Worm (Caenorhabditis elegans) whole organism, L1 larva: ENCODE measurements around the gene C10C6.13.

ENCODE experiments used
- C16A3.4 ChIP-seq: fragments of 150-350 bp; optimal IDR thresholded peaks from 2 replicates; lab custom pipeline; 2014; ENCODE audit warnings: missing biosample characterization, missing genetic modification characterization
- F16B12.6 ChIP-seq: fragments of 150-350 bp; optimal IDR thresholded peaks from 2 replicates; lab custom pipeline; 2014; ENCODE audit warnings: missing biosample characterization, missing genetic modification characterization
- alr-1 ChIP-seq: fragments of 200-800 bp; sonication (Bioruptor generic); optimal IDR thresholded peaks from 2 replicates; lab custom pipeline; 2018; ENCODE audit warnings: borderline replicate concordance, mild to moderate bottlenecking, missing genetic modification characterization, missing compliant biosample characterization
- ceh-63 ChIP-seq: fragments of 200-800 bp; sonication (Bioruptor generic); optimal IDR thresholded peaks from 2 replicates; lab custom pipeline; 2018; ENCODE audit warnings: mild to moderate bottlenecking, missing genetic modification characterization, missing compliant biosample characterization
- ceh-8 ChIP-seq: fragments of 200-800 bp; sonication (Bioruptor generic); optimal IDR thresholded peaks from 2 replicates; lab custom pipeline; 2018; ENCODE audit warnings: mild to moderate bottlenecking, missing genetic modification characterization, moderate library complexity, missing compliant biosample characterization
- dpl-1 ChIP-seq, 3 experiments: fragments of 150-350 bp in 2 of 3; sonication (generic microtip) in 1 of 3; optimal IDR thresholded peaks; 2 replicates each; lab custom pipeline; 2014 to 2017; ENCODE audit warnings: missing biosample characterization in 3 of 3, missing genetic modification characterization in 3 of 3, missing genetic modification reagents in 3 of 3
- efl-1 ChIP-seq, 4 experiments: fragments of 150-350 bp; optimal IDR thresholded peaks in 3 of 4; peaks in 1 of 4; 1 replicate in 1 of 4; 2 replicates in 3 of 4; lab custom pipeline; 2014; ENCODE audit warnings: missing biosample characterization in 2 of 4, missing genetic modification characterization in 2 of 4, missing genetic modification reagents in 2 of 4
- egl-13 ChIP-seq: sonication (generic microtip); optimal IDR thresholded peaks from 2 replicates; lab custom pipeline; 2016; ENCODE audit warnings: missing genotype, missing genetic modification reagents, missing genetic modification characterization, missing compliant biosample characterization
- elt-3 ChIP-seq, 6 experiments: fragments of 150-350 bp in 1 of 6; sonication (generic microtip); optimal IDR thresholded peaks; 2 replicates each; lab custom pipeline; 2017 to 2018; ENCODE audit warnings: missing biosample characterization in 6 of 6, missing genetic modification characterization in 6 of 6, inconsistent platforms in 1 of 6
- ets-5 ChIP-seq: fragments of 200-800 bp; sonication (Bioruptor generic); IDR thresholded peaks from 2 replicates; pipeline ENCODE4 v1.3.6; 2022; ENCODE audit warnings: missing genetic modification characterization, missing compliant biosample characterization
- fkh-8 ChIP-seq: sonication (generic microtip); optimal IDR thresholded peaks from 2 replicates; lab custom pipeline; 2016; ENCODE audit warnings: mild to moderate bottlenecking, missing genetic modification characterization, missing compliant biosample characterization
- fos-1 ChIP-seq: fragments of 150-350 bp; optimal IDR thresholded peaks from 2 replicates; lab custom pipeline; 2014; ENCODE audit warnings: missing biosample characterization, missing genetic modification characterization
- lin-13 ChIP-seq: fragments of 150-350 bp; optimal IDR thresholded peaks from 2 replicates; lab custom pipeline; 2014; ENCODE audit warnings: missing biosample characterization, missing genetic modification reagents, missing genetic modification characterization
- lin-14 ChIP-seq: fragments of 200-800 bp; sonication (Bioruptor generic); optimal IDR thresholded peaks from 2 replicates; lab custom pipeline; 2018; ENCODE audit warnings: mild to moderate bottlenecking, missing genetic modification characterization, moderate library complexity, missing compliant biosample characterization
- lin-15B ChIP-seq: fragments of 150-350 bp; sonication (generic microtip); optimal IDR thresholded peaks from 3 replicates; lab custom pipeline; 2014; ENCODE audit warnings: missing biosample characterization, missing genetic modification characterization
- lin-39 ChIP-seq: fragments of 150-350 bp; optimal IDR thresholded peaks from 2 replicates; lab custom pipeline; 2014; ENCODE audit warnings: missing biosample characterization, missing genetic modification reagents, missing genetic modification characterization
- mef-2 ChIP-seq: fragments of 150-350 bp; optimal IDR thresholded peaks from 2 replicates; lab custom pipeline; 2014; ENCODE audit warnings: missing biosample characterization, missing genetic modification characterization
- nhr-28 ChIP-seq: fragments of 150-350 bp; optimal IDR thresholded peaks from 2 replicates; lab custom pipeline; 2014; ENCODE audit warnings: missing biosample characterization, missing genetic modification characterization
- nhr-84 ChIP-seq: sonication (generic microtip); optimal IDR thresholded peaks from 2 replicates; lab custom pipeline; 2017; ENCODE audit warnings: missing biosample characterization, missing genetic modification characterization
- unc-130 ChIP-seq: fragments of 150-350 bp; optimal IDR thresholded peaks from 2 replicates; lab custom pipeline; 2017; ENCODE audit warnings: missing biosample characterization, missing genetic modification characterization, inconsistent platforms
- unc-62 ChIP-seq: fragments of 150-350 bp; optimal IDR thresholded peaks from 2 replicates; lab custom pipeline; 2014; ENCODE audit warnings: missing biosample characterization, missing genetic modification reagents, missing genetic modification characterization
- unc-98 ChIP-seq: fragments of 200-800 bp; sonication (Bioruptor generic); IDR thresholded peaks from 2 replicates; pipeline ENCODE4 v1.3.6; 2022; ENCODE audit warnings: missing genetic modification characterization, missing compliant biosample characterization
- vab-15 ChIP-seq: sonication (generic microtip); optimal IDR thresholded peaks from 2 replicates; lab custom pipeline; 2017; ENCODE audit warnings: missing genotype, mild to moderate bottlenecking, missing genetic modification characterization, missing compliant biosample characterization
- xbp-1 ChIP-seq: sonication (generic microtip); optimal IDR thresholded peaks from 2 replicates; lab custom pipeline; 2016; ENCODE audit warnings: missing genetic modification characterization, missing compliant biosample characterization
- zip-4 ChIP-seq: fragments of 200-800 bp; sonication (Bioruptor generic); optimal IDR thresholded peaks from 2 replicates; lab custom pipeline; 2018; ENCODE audit warnings: mild to moderate bottlenecking, missing genetic modification characterization, moderate library complexity, missing compliant biosample characterization

The C10C6.13 gene

ce11 chrIV:11424830-11425229 lies 44.7 kb downstream of the C10C6.13 start, which contains the start of gene F22B3.8:
TSS of gene F22B3.8 (minus strand) at chrIV:11424930.
- TF ChIP-seq egl-13 (tag; lab: Kevin White, UChicago) (no peak), ceh-8 (no peak), elt-3 (tag; optimal IDR thresholded peaks at IDR 0.05; lab: Kevin White, UChicago) (no peak), unc-62 (GFP tag; lab: Kevin White, UChicago) (no peak), zip-4 (GFP tag; lab: Kevin White, UChicago) (no peak), xbp-1 (tag; lab: Kevin White, UChicago) (no peak), F16B12.6 (tag; lab: Kevin White, UChicago) (no peak), unc-130 (tag; lab: Kevin White, UChicago) (no peak), unc-98 (GFP tag; lab: Robert Waterston, UW) (no peak), mef-2 (tag; lab: Kevin White, UChicago) (no peak), lin-39 (tag; lab: Kevin White, UChicago) (no peak), lin-14 (GFP tag; lab: Kevin White, UChicago) (no peak), ceh-63 (no peak), fkh-8 (tag; lab: Kevin White, UChicago) (no peak), dpl-1 (GFP tag; optimal IDR thresholded peaks at IDR 0.05; lab: Kevin White, UChicago) (no peak), vab-15 (tag; lab: Kevin White, UChicago) (no peak), C16A3.4 (tag; lab: Kevin White, UChicago) (no peak), efl-1 (optimal IDR thresholded peaks at IDR 0.05; lab: Kevin White, UChicago) (no peak), efl-1 (GFP tag; optimal IDR thresholded peaks at IDR 0.05 in 1 of 2; lab: Kevin White, UChicago) (no peak)
- TF ChIP-seq, all 84 proteins: peak for 0

ce11 chrIV:11421696-11422095 lies 47.9 kb downstream of the C10C6.13 start, which contains the start of gene F22B3.7:
TSS of gene F22B3.7 (minus strand) at chrIV:11421796.
- TF ChIP-seq nhr-84 (tag; lab: Kevin White, UChicago) (no peak), elt-3 (tag; optimal IDR thresholded peaks at IDR 0.05; lab: Kevin White, UChicago) (no peak), fos-1 (tag; lab: Kevin White, UChicago) (no peak), alr-1 (no peak), lin-15B (no peak), nhr-28 (tag; lab: Kevin White, UChicago) (no peak), ets-5 (GFP tag; lab: Robert Waterston, UW) (no peak), lin-13 (GFP tag; lab: Kevin White, UChicago) (no peak)
